Worm (Caenorhabditis elegans) whole organism, L2 larva: ENCODE results near the gene ebp-2.
A peak's percentile ranks its signal among the peaks of the same experiment; 100 is the strongest.

Experiments used
- C34F6.9 ChIP-seq: fragments of 150-350 bp; optimal IDR thresholded peaks from 2 replicates; lab custom pipeline; 2014; ENCODE audit warnings: missing biosample characterization, missing genetic modification characterization
- F13H6.1 ChIP-seq: sonication (generic microtip); optimal IDR thresholded peaks from 2 replicates; lab custom pipeline; 2016; ENCODE audit warnings: missing genetic modification characterization, missing compliant biosample characterization
- R02D3.7 ChIP-seq: fragments of 150-350 bp; optimal IDR thresholded peaks from 2 replicates; lab custom pipeline; 2014; ENCODE audit warnings: missing biosample characterization, missing genetic modification characterization
- Y55F3AM.14 ChIP-seq: fragments of 200-800 bp; sonication (Bioruptor generic); optimal IDR thresholded peaks from 2 replicates; lab custom pipeline; 2018; ENCODE audit warnings: mild to moderate bottlenecking, missing genetic modification characterization, missing compliant biosample characterization
- ZK546.5 ChIP-seq: sonication (generic microtip); optimal IDR thresholded peaks from 2 replicates; lab custom pipeline; 2017; ENCODE audit warnings: missing biosample characterization, missing genetic modification characterization
- alr-1 ChIP-seq: fragments of 150-350 bp; optimal IDR thresholded peaks from 2 replicates; lab custom pipeline; 2014; ENCODE audit warnings: missing biosample characterization, missing genetic modification characterization
- aly-2 ChIP-seq: fragments of 150-350 bp; optimal IDR thresholded peaks from 2 replicates; lab custom pipeline; 2014; ENCODE audit warnings: missing biosample characterization, missing genetic modification characterization
- ama-1 ChIP-seq: fragments of 150-350 bp; optimal IDR thresholded peaks from 2 replicates; lab custom pipeline; 2018; ENCODE audit warnings: inconsistent platforms
- blmp-1 ChIP-seq: sonication (generic microtip); optimal IDR thresholded peaks from 2 replicates; lab custom pipeline; 2017; ENCODE audit warnings: missing genetic modification characterization, mild to moderate bottlenecking, missing compliant biosample characterization, antibody characterized with exemption, moderate library complexity; ENCODE audit not compliant: insufficient read depth
- ceh-16 ChIP-seq: fragments of 150-350 bp; optimal IDR thresholded peaks from 2 replicates; lab custom pipeline; 2014; ENCODE audit warnings: missing biosample characterization, missing genetic modification characterization
- ceh-82 ChIP-seq: fragments of 150-350 bp; optimal IDR thresholded peaks from 2 replicates; lab custom pipeline; 2014; ENCODE audit warnings: missing biosample characterization, missing genetic modification characterization
- crh-2 ChIP-seq: sonication (generic microtip); optimal IDR thresholded peaks from 2 replicates; lab custom pipeline; 2017; ENCODE audit warnings: missing biosample characterization, missing genetic modification characterization
- dmd-4 ChIP-seq: sonication (generic microtip); optimal IDR thresholded peaks from 2 replicates; lab custom pipeline; 2017; ENCODE audit warnings: missing biosample characterization, missing genetic modification characterization
- egl-27 ChIP-seq: sonication (generic microtip); optimal IDR thresholded peaks from 3 replicates; lab custom pipeline; 2017; ENCODE audit warnings: missing biosample characterization, missing genetic modification reagents, missing genetic modification characterization
- elt-1 ChIP-seq: fragments of 150-350 bp; optimal IDR thresholded peaks from 2 replicates; lab custom pipeline; 2014; ENCODE audit warnings: missing biosample characterization, missing genetic modification characterization
- fos-1 ChIP-seq: fragments of 150-350 bp; optimal IDR thresholded peaks from 2 replicates; lab custom pipeline; 2014; ENCODE audit warnings: missing biosample characterization, missing genetic modification characterization
- gmeb-1 ChIP-seq: fragments of 150-350 bp; optimal IDR thresholded peaks from 2 replicates; lab custom pipeline; 2014; ENCODE audit warnings: missing biosample characterization, missing genetic modification characterization
- lin-11 ChIP-seq: fragments of 150-350 bp; sonication (generic microtip); optimal IDR thresholded peaks from 2 replicates; lab custom pipeline; 2014; ENCODE audit warnings: missing biosample characterization, missing genetic modification characterization, inconsistent platforms, mixed read lengths
- lin-13 ChIP-seq: fragments of 150-350 bp; optimal IDR thresholded peaks from 2 replicates; lab custom pipeline; 2014; ENCODE audit warnings: missing biosample characterization, missing genetic modification reagents, missing genetic modification characterization
- lin-39 ChIP-seq: fragments of 150-350 bp; optimal IDR thresholded peaks from 2 replicates; lab custom pipeline; 2014; ENCODE audit warnings: missing biosample characterization, missing genetic modification reagents, missing genetic modification characterization
- lsy-2 ChIP-seq, 2 experiments: fragments of 150-350 bp in 1 of 2; sonication (generic microtip) in 1 of 2; optimal IDR thresholded peaks; 2 replicates each; lab custom pipeline; 2014 to 2017; ENCODE audit warnings: missing biosample characterization in 2 of 2, missing genetic modification characterization in 2 of 2
- mab-5 ChIP-seq: fragments of 150-350 bp; optimal IDR thresholded peaks from 2 replicates; lab custom pipeline; 2014; ENCODE audit warnings: missing biosample characterization, missing genetic modification characterization
- mbf-1 ChIP-seq: sonication (generic microtip); optimal IDR thresholded peaks from 2 replicates; lab custom pipeline; 2017; ENCODE audit warnings: missing biosample characterization, missing genetic modification characterization
- mdl-1 ChIP-seq, 2 experiments: fragments of 150-350 bp in 1 of 2; sonication (generic microtip) in 1 of 2; optimal IDR thresholded peaks; 2 replicates each; lab custom pipeline; 2017; ENCODE audit warnings: missing biosample characterization in 2 of 2, missing genetic modification characterization in 2 of 2
- nhr-11 ChIP-seq: fragments of 150-350 bp; optimal IDR thresholded peaks from 2 replicates; lab custom pipeline; 2014; ENCODE audit warnings: missing biosample characterization, missing genetic modification characterization
- nhr-12 ChIP-seq: fragments of 150-350 bp; optimal IDR thresholded peaks from 2 replicates; lab custom pipeline; 2014; ENCODE audit warnings: missing biosample characterization, missing genetic modification characterization
- nhr-129 ChIP-seq: fragments of 150-350 bp; optimal IDR thresholded peaks from 2 replicates; lab custom pipeline; 2014; ENCODE audit warnings: missing biosample characterization, missing genetic modification characterization
- nhr-21 ChIP-seq: fragments of 150-350 bp; optimal IDR thresholded peaks from 2 replicates; lab custom pipeline; 2014; ENCODE audit warnings: missing biosample characterization, missing genetic modification characterization
- nhr-23 ChIP-seq: fragments of 150-350 bp; optimal IDR thresholded peaks from 2 replicates; lab custom pipeline; 2014; ENCODE audit warnings: missing biosample characterization, missing genetic modification reagents, missing genetic modification characterization
- nhr-25 ChIP-seq: fragments of 150-350 bp; sonication (generic microtip); optimal IDR thresholded peaks from 3 replicates; lab custom pipeline; 2014; ENCODE audit warnings: missing biosample characterization, missing genetic modification characterization
- nhr-6 ChIP-seq: fragments of 150-350 bp; optimal IDR thresholded peaks from 2 replicates; lab custom pipeline; 2014; ENCODE audit warnings: missing biosample characterization, missing genetic modification characterization
- nhr-77 ChIP-seq: fragments of 150-350 bp; optimal IDR thresholded peaks from 2 replicates; lab custom pipeline; 2014; ENCODE audit warnings: missing biosample characterization, missing genetic modification characterization
- peb-1 ChIP-seq: fragments of 150-350 bp; optimal IDR thresholded peaks from 2 replicates; lab custom pipeline; 2014; ENCODE audit warnings: missing biosample characterization, missing genetic modification characterization
- sem-4 ChIP-seq: fragments of 150-350 bp; optimal IDR thresholded peaks from 2 replicates; lab custom pipeline; 2014; ENCODE audit warnings: missing biosample characterization, missing genetic modification reagents, missing genetic modification characterization
- skn-1 ChIP-seq: sonication (generic microtip); optimal IDR thresholded peaks from 2 replicates; lab custom pipeline; 2017; ENCODE audit warnings: missing biosample characterization, missing genetic modification characterization
- sma-3 ChIP-seq: sonication (generic microtip); optimal IDR thresholded peaks from 2 replicates; lab custom pipeline; 2016; ENCODE audit warnings: missing genetic modification reagents, missing genetic modification characterization, missing compliant biosample characterization
- sma-9 ChIP-seq, 2 experiments: fragments of 150-350 bp in 1 of 2; sonication (generic microtip) in 1 of 2; optimal IDR thresholded peaks; 2 replicates each; lab custom pipeline; 2014 to 2016; ENCODE audit warnings: missing genetic modification characterization in 2 of 2, mild to moderate bottlenecking in 1 of 2, missing biosample characterization in 1 of 2, missing compliant biosample characterization in 1 of 2, missing genetic modification reagents in 1 of 2, moderate library complexity in 1 of 2
- snpc-4 ChIP-seq: fragments of 150-350 bp; optimal IDR thresholded peaks from 2 replicates; lab custom pipeline; 2014; ENCODE audit warnings: missing biosample characterization, missing genetic modification characterization
- unc-55 ChIP-seq: fragments of 150-350 bp; sonication (generic microtip); optimal IDR thresholded peaks from 3 replicates; lab custom pipeline; 2014; ENCODE audit warnings: missing biosample characterization, missing genetic modification reagents, missing genetic modification characterization
- unc-62 ChIP-seq: fragments of 150-350 bp; optimal IDR thresholded peaks from 2 replicates; lab custom pipeline; 2014; ENCODE audit warnings: missing biosample characterization, missing genetic modification reagents, missing genetic modification characterization
- zag-1 ChIP-seq: fragments of 150-350 bp; optimal IDR thresholded peaks from 2 replicates; lab custom pipeline; 2014; ENCODE audit warnings: missing biosample characterization, missing genetic modification characterization
- ztf-4 ChIP-seq: fragments of 150-350 bp; optimal IDR thresholded peaks from 2 replicates; lab custom pipeline; 2014; ENCODE audit warnings: missing biosample characterization, missing genetic modification characterization

ebp-2 gene

DNA sequence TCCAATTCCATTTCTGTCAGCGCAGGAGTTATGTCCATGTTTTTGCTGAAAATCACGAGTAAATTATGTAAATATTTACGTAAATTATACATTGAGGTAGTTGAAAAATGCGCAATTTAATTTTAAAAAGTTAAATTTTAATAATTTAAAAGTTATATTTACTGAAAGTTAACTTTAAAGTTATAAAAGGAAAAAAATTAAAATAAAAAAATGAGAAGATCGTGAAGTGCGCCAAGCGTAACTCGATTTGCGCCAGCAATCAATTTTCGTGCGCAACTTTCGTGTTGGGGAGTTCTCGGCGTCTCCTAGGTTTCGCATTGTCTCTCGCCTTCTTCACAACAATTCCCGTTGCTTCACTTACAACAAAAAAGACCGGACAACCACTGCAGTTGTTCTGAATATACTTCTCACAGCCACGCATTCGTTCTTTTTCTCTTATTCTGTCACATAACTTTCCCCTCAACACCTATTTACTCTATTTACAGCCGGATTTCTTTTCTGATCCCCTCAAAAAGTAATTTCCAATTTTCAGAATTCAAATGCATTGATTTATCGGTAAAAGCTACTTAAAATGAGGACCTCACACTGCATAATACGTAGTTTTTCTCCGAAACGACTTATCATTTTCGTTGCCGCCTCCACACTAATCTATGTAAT lies 31.1 kb downstream of the ebp-2 start, which contains the start of the genes metl-1 and W02B12.11:
metl-1 (minus strand) TSS at position 51 of the 657 bp plus-strand sequence.
W02B12.11 (plus strand) TSS at position 337 of the 657 bp plus-strand sequence.
- TF ChIP-seq alr-1 (tag; lab: Kevin White, UChicago) (no peak), unc-62 (GFP tag; lab: Kevin White, UChicago) (no peak), mab-5 (peak; percentile 68), lin-11 (peak; percentile 79), sem-4 (tag; lab: Kevin White, UChicago) (peak; percentile 88), nhr-77 (tag; lab: Kevin White, UChicago) (no peak), fos-1 (tag; lab: Kevin White, UChicago) (peak; percentile 50), ama-1 (lab: Kevin White, UChicago) (peak; percentile 14), nhr-23 (tag; lab: Kevin White, UChicago) (no peak), nhr-12 (tag; lab: Kevin White, UChicago) (no peak), snpc-4 (tag; lab: Kevin White, UChicago) (peak; percentile 77), lsy-2 (tag; optimal IDR thresholded peaks at IDR 0.05; lab: Kevin White, UChicago) (peak; percentile 84 to 92), unc-55 (GFP tag; lab: Kevin White, UChicago) (peak; percentile 87), nhr-21 (tag; lab: Kevin White, UChicago) (peak; percentile 82), egl-27 (peak; percentile 32), sma-9 (GFP tag; optimal IDR thresholded peaks at IDR 0.05; lab: Kevin White, UChicago) (peak; percentile 90), sma-9 (tag; optimal IDR thresholded peaks at IDR 0.05; lab: Kevin White, UChicago) (no peak), lin-13 (peak; percentile 85), dmd-4 (tag; lab: Kevin White, UChicago) (no peak), sma-3 (GFP tag; lab: Kevin White, UChicago) (peak; percentile 77), ceh-16 (tag; lab: Kevin White, UChicago) (peak; percentile 21), R02D3.7 (tag; lab: Kevin White, UChicago) (peak; percentile 53), mdl-1 (tag; optimal IDR thresholded peaks at IDR 0.05; lab: Kevin White, UChicago) (no peak), gmeb-1 (peak; percentile 87), skn-1 (no peak), crh-2 (tag; lab: Kevin White, UChicago) (peak; percentile 83), nhr-11 (tag; lab: Kevin White, UChicago) (no peak), F13H6.1 (peak; percentile 89), ztf-4 (peak; percentile 79), ceh-82 (tag; lab: Kevin White, UChicago) (no peak), blmp-1 (tag; lab: Kevin White, UChicago) (peak; percentile 68), aly-2 (tag; lab: Kevin White, UChicago) (no peak), nhr-25 (peak; percentile 87), peb-1 (tag; lab: Kevin White, UChicago) (no peak), lin-39 (no peak), nhr-6 (tag; lab: Kevin White, UChicago) (peak; percentile 38), elt-1 (tag; lab: Kevin White, UChicago) (no peak), C34F6.9 (tag; lab: Kevin White, UChicago) (peak; percentile 90), Y55F3AM.14 (GFP tag; lab: Kevin White, UChicago) (peak; percentile 29), mbf-1 (no peak), nhr-129 (tag; lab: Kevin White, UChicago) (peak; percentile 62), ZK546.5 (tag; lab: Kevin White, UChicago) (no peak)

DNA sequence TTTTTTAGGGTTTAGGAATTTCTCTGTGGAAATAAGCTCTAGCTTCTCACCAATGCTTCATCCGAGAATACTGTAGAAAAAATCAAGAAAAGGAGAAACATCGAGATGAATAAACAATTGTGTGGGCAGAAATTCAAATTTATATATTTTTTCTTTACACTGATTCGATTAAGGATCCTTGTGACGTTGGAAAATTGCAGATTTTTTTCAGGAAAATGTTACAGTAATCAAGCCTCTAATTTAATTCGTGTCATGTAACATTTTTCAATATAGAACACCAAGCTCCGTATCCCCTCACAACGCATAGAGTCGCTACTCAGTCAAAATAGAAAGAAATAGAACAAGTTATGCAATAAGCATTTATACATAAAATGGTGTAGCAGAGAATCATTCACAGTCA lies 33.9 kb downstream of the ebp-2 start, which contains the start of gene W02B12.16:
W02B12.16 (minus strand) TSS at position 101 of the 400 bp plus-strand sequence.
- TF ChIP-seq nhr-77 (tag; lab: Kevin White, UChicago) (no peak), mdl-1 (tag; optimal IDR thresholded peaks at IDR 0.05; lab: Kevin White, UChicago) (no peak), lsy-2 (tag; optimal IDR thresholded peaks at IDR 0.05; lab: Kevin White, UChicago) (no peak), nhr-23 (tag; lab: Kevin White, UChicago) (no peak), fos-1 (tag; lab: Kevin White, UChicago) (no peak), zag-1 (tag; lab: Kevin White, UChicago) (no peak), sma-3 (GFP tag; lab: Kevin White, UChicago) (no peak), nhr-21 (tag; lab: Kevin White, UChicago) (no peak), nhr-12 (tag; lab: Kevin White, UChicago) (no peak)
